Fruit fly (Drosophila melanogaster): ENCODE results near the gene CG5039.

DNA sequence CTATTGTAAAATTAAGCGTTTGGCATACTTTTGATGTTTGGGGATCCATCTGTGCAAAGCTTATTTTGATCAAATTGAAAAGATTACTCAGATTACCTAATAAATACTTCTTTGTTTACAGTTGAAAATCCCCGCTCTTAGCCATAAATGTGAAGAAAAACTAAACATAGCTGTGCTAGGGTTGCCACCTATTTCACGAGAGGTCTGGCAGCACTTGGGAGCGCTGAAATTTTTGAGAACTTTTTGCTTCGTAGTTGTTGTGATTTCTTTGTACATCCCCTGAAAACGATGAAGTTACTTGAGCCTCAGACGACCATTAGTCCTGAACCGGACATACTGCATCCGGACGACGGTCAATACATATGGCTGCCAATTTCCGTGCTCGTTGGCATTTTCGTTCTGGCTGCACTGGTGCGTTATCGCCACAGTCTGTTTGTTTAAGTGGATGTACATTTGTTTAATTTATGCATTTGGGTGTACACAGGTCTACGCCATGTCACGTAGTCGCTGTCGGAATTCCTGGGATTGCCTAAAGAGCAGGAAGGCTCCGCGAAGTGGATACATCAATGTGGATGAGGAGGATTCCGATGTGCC is at the start of gene CG5039, which contains the start of gene CG4730:
- TF ChIP-seq tj (GFP tag; optimal IDR thresholded peaks at IDR 0.05), result peak; percentile 2
- TF ChIP-seq ovo (GFP tag; optimal IDR thresholded peaks at IDR 0.05), result no peak
